Worm (Caenorhabditis elegans) whole organism, L3 larva: ENCODE measurements around the gene B0252.5.

ENCODE experiments used
- aly-2 ChIP-seq: fragments of 150-350 bp; optimal IDR thresholded peaks from 2 replicates; lab custom pipeline; 2014; ENCODE audit warnings: missing biosample characterization, missing genetic modification characterization
- ceh-28 ChIP-seq: fragments of 150-350 bp; optimal IDR thresholded peaks from 2 replicates; lab custom pipeline; 2014; ENCODE audit warnings: missing biosample characterization, missing genetic modification reagents, missing genetic modification characterization
- ceh-82 ChIP-seq: fragments of 150-350 bp; optimal IDR thresholded peaks from 2 replicates; lab custom pipeline; 2014; ENCODE audit warnings: missing biosample characterization, missing genetic modification characterization
- daf-12 ChIP-seq: fragments of 150-350 bp; optimal IDR thresholded peaks from 2 replicates; lab custom pipeline; 2014; ENCODE audit warnings: missing biosample characterization, missing genetic modification reagents, missing genetic modification characterization
- elt-3 ChIP-seq, 3 experiments: fragments of 150-350 bp in 1 of 3; sonication (generic microtip) in 2 of 3; optimal IDR thresholded peaks; 2 replicates in 2 of 3; 4 replicates in 1 of 3; lab custom pipeline; 2014 to 2017; ENCODE audit warnings: missing biosample characterization in 3 of 3, missing genetic modification characterization in 3 of 3
- nhr-11 ChIP-seq: fragments of 150-350 bp; optimal IDR thresholded peaks from 2 replicates; lab custom pipeline; 2014; ENCODE audit warnings: missing biosample characterization, missing genetic modification characterization
- nhr-237 ChIP-seq: fragments of 150-350 bp; optimal IDR thresholded peaks from 2 replicates; lab custom pipeline; 2014; ENCODE audit warnings: missing biosample characterization, missing genetic modification characterization
- nhr-28 ChIP-seq: fragments of 150-350 bp; optimal IDR thresholded peaks from 2 replicates; lab custom pipeline; 2014; ENCODE audit warnings: missing biosample characterization, missing genetic modification characterization
- nhr-43 ChIP-seq: sonication (generic microtip); optimal IDR thresholded peaks from 2 replicates; lab custom pipeline; 2016; ENCODE audit warnings: mild to moderate bottlenecking, missing genetic modification characterization, missing compliant biosample characterization; ENCODE audit not compliant: poor library complexity, severe bottlenecking
- nhr-77 ChIP-seq: fragments of 150-350 bp; optimal IDR thresholded peaks from 2 replicates; lab custom pipeline; 2014; ENCODE audit warnings: missing biosample characterization, missing genetic modification characterization
- pha-4 ChIP-seq: fragments of 150-350 bp; optimal IDR thresholded peaks from 2 replicates; lab custom pipeline; 2014; ENCODE audit warnings: missing biosample characterization, missing genetic modification reagents, missing genetic modification characterization
- ztf-4 ChIP-seq: fragments of 150-350 bp; optimal IDR thresholded peaks from 2 replicates; lab custom pipeline; 2014; ENCODE audit warnings: missing biosample characterization, missing genetic modification characterization

- TF ChIP-seq nhr-43 (tag; lab: Kevin White, UChicago) (no peak), pha-4 (tag; lab: Kevin White, UChicago) (no peak), nhr-237 (tag; lab: Kevin White, UChicago) (no peak), ceh-28 (no peak), aly-2 (tag; lab: Kevin White, UChicago) (no peak), nhr-11 (tag; lab: Kevin White, UChicago) (no peak), ztf-4 (tag; lab: Kevin White, UChicago) (no peak), elt-3 (tag; optimal IDR thresholded peaks at IDR 0.05; lab: Kevin White, UChicago) (no peak), daf-12 (no peak), nhr-77 (tag; lab: Kevin White, UChicago) (no peak), ceh-82 (tag; lab: Kevin White, UChicago) (no peak), nhr-28 (tag; lab: Kevin White, UChicago) (no peak)
These were observed 34.1 kb downstream of the B0252.5 start for ce11 chrII:6884568-6884967.
